Worm (Caenorhabditis elegans) whole organism, L3 larva: ENCODE measurements around the gene dct-19.

Source experiments
- aly-2 ChIP-seq: fragments of 150-350 bp; optimal IDR thresholded peaks from 2 replicates; lab custom pipeline; 2014; ENCODE audit warnings: missing biosample characterization, missing genetic modification characterization
- ceh-28 ChIP-seq: fragments of 150-350 bp; optimal IDR thresholded peaks from 2 replicates; lab custom pipeline; 2014; ENCODE audit warnings: missing biosample characterization, missing genetic modification reagents, missing genetic modification characterization
- elt-2 ChIP-seq: sonication (generic microtip); optimal IDR thresholded peaks from 2 replicates; lab custom pipeline; 2016; ENCODE audit warnings: missing genetic modification reagents, mild to moderate bottlenecking, missing genetic modification characterization, missing compliant biosample characterization
- fos-1 ChIP-seq: fragments of 150-350 bp; optimal IDR thresholded peaks from 2 replicates; lab custom pipeline; 2014; ENCODE audit warnings: missing biosample characterization, missing genetic modification characterization
- jun-1 ChIP-seq: fragments of 150-350 bp; optimal IDR thresholded peaks from 2 replicates; lab custom pipeline; 2014; ENCODE audit warnings: missing biosample characterization, missing genetic modification reagents, missing genetic modification characterization
- mdl-1 ChIP-seq: fragments of 150-350 bp; optimal IDR thresholded peaks from 2 replicates; lab custom pipeline; 2014; ENCODE audit warnings: missing biosample characterization, missing genetic modification characterization
- nhr-25 ChIP-seq: sonication (generic microtip); optimal IDR thresholded peaks from 2 replicates; lab custom pipeline; 2017; ENCODE audit warnings: missing biosample characterization, missing genetic modification characterization
- unc-39 ChIP-seq: sonication (generic microtip); optimal IDR thresholded peaks from 4 replicates; lab custom pipeline; 2017; ENCODE audit warnings: missing biosample characterization, missing genetic modification characterization
- ztf-11 ChIP-seq: fragments of 150-350 bp; optimal IDR thresholded peaks from 2 replicates; lab custom pipeline; 2014; ENCODE audit warnings: missing biosample characterization, missing genetic modification characterization

ce11 chrIV:12965074-12965473 lies 22.3 kb downstream of the dct-19 start, which contains the start of gene dod-22:
- TF ChIP-seq fos-1 (no peak), mdl-1 (no peak), elt-2 (tag; lab: Kevin White, UChicago) (no peak), ztf-11 (tag; lab: Kevin White, UChicago) (no peak), jun-1 (no peak), ceh-28 (no peak), unc-39 (no peak), aly-2 (tag; lab: Kevin White, UChicago) (no peak), nhr-25 (no peak)
